Fruit fly (Drosophila melanogaster) whole organism, embryonic: ENCODE results near the gene TBC1d7.

Experiments
- Bdp1 ChIP-seq: fragments of 200-800 bp; sonication (Bioruptor generic); optimal IDR thresholded peaks from 3 replicates; lab custom pipeline; 2016; ENCODE audit warnings: missing biosample characterization, missing genetic modification characterization
- BtbVII ChIP-seq: fragments of 200-800 bp; sonication (Bioruptor generic); optimal IDR thresholded peaks from 3 replicates; lab custom pipeline; 2017; ENCODE audit warnings: missing biosample characterization, mild to moderate bottlenecking, missing genetic modification characterization
- CG10366 ChIP-seq: fragments of 200-800 bp; sonication (Bioruptor generic); IDR thresholded peaks from 2 replicates; pipeline ENCODE4 v1.3.6; 2022; ENCODE audit warnings: missing biosample characterization, missing genetic modification characterization
- CG10565 ChIP-seq: fragments of 200-800 bp; sonication (Bioruptor generic); optimal IDR thresholded peaks from 3 replicates; lab custom pipeline; 2016; ENCODE audit warnings: missing biosample characterization, mild to moderate bottlenecking, missing genetic modification characterization
- CG11398 ChIP-seq: fragments of 200-800 bp; sonication (Bioruptor generic); optimal IDR thresholded peaks from 2 replicates; lab custom pipeline; 2016; ENCODE audit warnings: missing biosample characterization, missing genetic modification characterization
- CG12155 ChIP-seq: fragments of 200-800 bp; sonication (Bioruptor generic); optimal IDR thresholded peaks from 3 replicates; lab custom pipeline; 2016; ENCODE audit warnings: missing biosample characterization, missing genetic modification characterization
- CG12236 ChIP-seq: fragments of 200-800 bp; sonication (Bioruptor generic); optimal IDR thresholded peaks from 2 replicates; lab custom pipeline; 2016; ENCODE audit warnings: missing biosample characterization, missing genetic modification characterization
- CG13424 ChIP-seq: fragments of 200-800 bp; sonication (Bioruptor generic); optimal IDR thresholded peaks from 2 replicates; lab custom pipeline; 2019; ENCODE audit warnings: missing biosample characterization, mild to moderate bottlenecking, missing genetic modification characterization, moderate library complexity
- CG13894 ChIP-seq: fragments of 200-800 bp; sonication (Bioruptor generic); optimal IDR thresholded peaks from 3 replicates; lab custom pipeline; 2018; ENCODE audit warnings: missing biosample characterization, mild to moderate bottlenecking, missing genetic modification characterization, moderate library complexity
- CG14441 ChIP-seq: fragments of 200-800 bp; sonication (Bioruptor generic); IDR thresholded peaks from 2 replicates; pipeline ENCODE4 v1.3.6; 2022; ENCODE audit warnings: missing biosample characterization, missing genetic modification characterization
- CG15073 ChIP-seq: fragments of 200-800 bp; sonication (Bioruptor generic); optimal IDR thresholded peaks from 2 replicates; lab custom pipeline; 2016; ENCODE audit warnings: missing biosample characterization, missing genetic modification characterization
- CG42726 ChIP-seq: fragments of 200-800 bp; sonication (Bioruptor generic); IDR thresholded peaks from 2 replicates; pipeline ENCODE4 v1.3.6; 2022; ENCODE audit warnings: missing biosample characterization, missing genetic modification characterization; ENCODE audit not compliant: partially characterized antibody
- CG4360 ChIP-seq: fragments of 200-800 bp; sonication (Bioruptor generic); IDR thresholded peaks from 2 replicates; pipeline ENCODE4 v1.3.6; 2022; ENCODE audit warnings: missing biosample characterization, missing genetic modification characterization
- CG5180 ChIP-seq: fragments of 200-800 bp; sonication (Bioruptor generic); optimal IDR thresholded peaks from 3 replicates; lab custom pipeline; 2017; ENCODE audit warnings: missing biosample characterization, missing genetic modification characterization, mild to moderate bottlenecking, moderate library complexity, missing genetic modification reagents
- CG6654 ChIP-seq: fragments of 200-800 bp; sonication (Bioruptor generic); optimal IDR thresholded peaks from 2 replicates; lab custom pipeline; 2017; ENCODE audit warnings: missing biosample characterization, mild to moderate bottlenecking, missing genetic modification characterization
- CG7839 ChIP-seq: fragments of 200-800 bp; sonication (Bioruptor generic); optimal IDR thresholded peaks from 3 replicates; lab custom pipeline; 2018; ENCODE audit warnings: missing biosample characterization, mild to moderate bottlenecking, missing genetic modification characterization, moderate library complexity
- CG7963 ChIP-seq: fragments of 200-800 bp; sonication (Bioruptor generic); IDR thresholded peaks from 3 replicates; pipeline ENCODE4 v1.3.6; 2022; ENCODE audit warnings: missing biosample characterization, missing genetic modification characterization; ENCODE audit not compliant: partially characterized antibody
- CHES-1-like ChIP-seq: fragments of 200-800 bp; sonication (Bioruptor generic); optimal IDR thresholded peaks from 2 replicates; lab custom pipeline; 2016; ENCODE audit warnings: missing biosample characterization, missing genetic modification characterization
- CTCF ChIP-seq: fragments of 200-800 bp; sonication (Bioruptor generic); optimal IDR thresholded peaks from 2 replicates; lab custom pipeline; 2017; ENCODE audit warnings: missing biosample characterization, mild to moderate bottlenecking, missing genetic modification characterization, moderate library complexity
- Elba2 ChIP-seq: fragments of 200-800 bp; sonication (Bioruptor generic); optimal IDR thresholded peaks from 3 replicates; lab custom pipeline; 2016; ENCODE audit warnings: missing biosample characterization, missing genetic modification characterization
- Hr3 ChIP-seq: fragments of 200-800 bp; sonication (Bioruptor generic); optimal IDR thresholded peaks from 3 replicates; lab custom pipeline; 2016; ENCODE audit warnings: missing biosample characterization, missing genetic modification characterization
- Lpt ChIP-seq: fragments of >200 bp; optimal IDR thresholded peaks from 2 replicates; lab custom pipeline; 2018; ENCODE audit warnings: missing biosample characterization, missing genetic modification characterization
- Nf-YB ChIP-seq: fragments of 200-800 bp; sonication (Bioruptor generic); optimal IDR thresholded peaks from 3 replicates; lab custom pipeline; 2019; ENCODE audit warnings: missing biosample characterization, mild to moderate bottlenecking, missing genetic modification characterization, moderate library complexity
- Oaz ChIP-seq: fragments of 200-800 bp; sonication (Bioruptor generic); IDR thresholded peaks from 2 replicates; pipeline ENCODE4 v1.3.6; 2022; ENCODE audit warnings: missing biosample characterization, missing genetic modification characterization
- Sry-β ChIP-seq: fragments of 200-800 bp; sonication (Bioruptor generic); optimal IDR thresholded peaks from 2 replicates; lab custom pipeline; 2018; ENCODE audit warnings: missing biosample characterization, mild to moderate bottlenecking, missing genetic modification characterization, moderate library complexity
- TFAM ChIP-seq: fragments of 200-800 bp; sonication (Bioruptor generic); optimal IDR thresholded peaks from 2 replicates; lab custom pipeline; 2017; ENCODE audit warnings: missing biosample characterization, missing genetic modification characterization, inconsistent platforms
- Tbp ChIP-seq: fragments of >200 bp; optimal IDR thresholded peaks from 2 replicates; lab custom pipeline; 2018; ENCODE audit warnings: missing biosample characterization, missing genetic modification characterization
- Trl ChIP-seq, 3 experiments: fragments of >200 bp in 2 of 3; fragments of 200-800 bp in 1 of 3; sonication (Bioruptor generic) in 1 of 3; optimal IDR thresholded peaks; 2 replicates in 1 of 3; 3 replicates in 2 of 3; lab custom pipeline; 2016 to 2017; ENCODE audit warnings: missing biosample characterization in 1 of 3, missing genetic modification characterization in 1 of 3
- aop ChIP-seq: fragments of 200-800 bp; sonication (Bioruptor generic); IDR thresholded peaks from 2 replicates; pipeline ENCODE4 v1.3.6; 2022; ENCODE audit warnings: missing biosample characterization, missing genetic modification characterization
- cg ChIP-seq: fragments of 200-800 bp; sonication (Bioruptor generic); optimal IDR thresholded peaks from 3 replicates; lab custom pipeline; 2019; ENCODE audit warnings: missing biosample characterization, mild to moderate bottlenecking, missing genetic modification characterization, moderate library complexity
- ci ChIP-seq: fragments of 200-800 bp; sonication (Bioruptor generic); IDR thresholded peaks from 3 replicates; pipeline ENCODE4 v1.3.6; 2022; ENCODE audit warnings: missing biosample characterization, missing genetic modification characterization
- danr ChIP-seq: fragments of 200-800 bp; sonication (Bioruptor generic); IDR thresholded peaks from 2 replicates; pipeline ENCODE4 v1.3.6; 2022; ENCODE audit warnings: missing biosample characterization, missing genetic modification characterization
- eve ChIP-seq, 2 experiments: fragments of >200 bp; optimal IDR thresholded peaks; 2 replicates each; lab custom pipeline; 2017; ENCODE audit warnings: missing biosample characterization in 2 of 2, missing genetic modification characterization in 2 of 2
- grau ChIP-seq: fragments of 200-800 bp; optimal IDR thresholded peaks from 3 replicates; lab custom pipeline; 2019; ENCODE audit warnings: missing biosample characterization, mild to moderate bottlenecking, missing genetic modification characterization, moderate library complexity
- gro ChIP-seq: fragments of 200-800 bp; sonication (Bioruptor generic); optimal IDR thresholded peaks from 2 replicates; lab custom pipeline; 2016; ENCODE audit warnings: missing biosample characterization, missing genetic modification characterization
- ham ChIP-seq: fragments of 200-800 bp; sonication (Bioruptor generic); IDR thresholded peaks from 2 replicates; pipeline ENCODE4 v1.3.6; 2022; ENCODE audit warnings: missing biosample characterization, missing genetic modification characterization
- lola ChIP-seq, 3 experiments: fragments of >200 bp in 2 of 3; fragments of 200-800 bp in 1 of 3; sonication (Bioruptor generic) in 1 of 3; optimal IDR thresholded peaks; 2 replicates each; lab custom pipeline; 2017 to 2019; ENCODE audit warnings: missing biosample characterization in 3 of 3, missing genetic modification characterization in 3 of 3, mild to moderate bottlenecking in 1 of 3, moderate library complexity in 1 of 3
- nau ChIP-seq: fragments of 200-800 bp; sonication (Bioruptor generic); optimal IDR thresholded peaks from 3 replicates; lab custom pipeline; 2017; ENCODE audit warnings: missing biosample characterization, mild to moderate bottlenecking, missing genetic modification characterization, missing genetic modification reagents
- org-1 ChIP-seq: fragments of 200-800 bp; sonication (Bioruptor generic); optimal IDR thresholded peaks from 2 replicates; lab custom pipeline; 2017; ENCODE audit warnings: missing biosample characterization, missing genetic modification characterization
- p53 ChIP-seq: fragments of 200-800 bp; sonication (Bioruptor generic); optimal IDR thresholded peaks from 2 replicates; lab custom pipeline; 2016; ENCODE audit warnings: missing biosample characterization, missing genetic modification characterization
- pros ChIP-seq: fragments of 200-800 bp; sonication (Bioruptor generic); optimal IDR thresholded peaks from 3 replicates; lab custom pipeline; 2019; ENCODE audit warnings: missing biosample characterization, mild to moderate bottlenecking, missing genetic modification characterization, moderate library complexity
- pum ChIP-seq: fragments of 200-800 bp; sonication (Bioruptor generic); optimal IDR thresholded peaks from 2 replicates; lab custom pipeline; 2016; ENCODE audit warnings: missing biosample characterization, missing genetic modification characterization
- ranshi ChIP-seq: fragments of 200-800 bp; sonication (Bioruptor generic); IDR thresholded peaks from 2 replicates; pipeline ENCODE4 v1.3.6; 2022; ENCODE audit warnings: missing biosample characterization, missing genetic modification characterization
- sisA ChIP-seq: fragments of 200-800 bp; sonication (Bioruptor generic); IDR thresholded peaks from 2 replicates; pipeline ENCODE4 v1.3.6; 2022; ENCODE audit warnings: missing biosample characterization, missing genetic modification characterization
- slou ChIP-seq: fragments of 200-800 bp; sonication (Bioruptor generic); optimal IDR thresholded peaks from 3 replicates; lab custom pipeline; 2016; ENCODE audit warnings: missing biosample characterization, missing genetic modification characterization
- sqz ChIP-seq: fragments of 200-800 bp; sonication (Bioruptor generic); optimal IDR thresholded peaks from 3 replicates; lab custom pipeline; 2018; ENCODE audit warnings: missing biosample characterization, mild to moderate bottlenecking, missing genetic modification characterization
- stc ChIP-seq: fragments of 200-800 bp; sonication (Bioruptor generic); IDR thresholded peaks from 2 replicates; pipeline ENCODE4 v1.3.6; 2022; ENCODE audit warnings: missing biosample characterization, missing genetic modification characterization
- tll ChIP-seq, 2 experiments: fragments of 200-800 bp in 1 of 2; fragments of >200 bp in 1 of 2; sonication (Bioruptor generic) in 1 of 2; optimal IDR thresholded peaks; 2 replicates each; lab custom pipeline; 2017 to 2019; ENCODE audit warnings: missing biosample characterization in 2 of 2, missing genetic modification characterization in 2 of 2, mild to moderate bottlenecking in 1 of 2, moderate library complexity in 1 of 2
- unpg ChIP-seq: fragments of 200-800 bp; sonication (Bioruptor generic); optimal IDR thresholded peaks from 3 replicates; lab custom pipeline; 2018; ENCODE audit warnings: missing biosample characterization, mild to moderate bottlenecking, missing genetic modification characterization, moderate library complexity

Gene TBC1d7

dm6 chr3R:24163556-24164022 is 2.1 kb downstream of the TBC1d7 start, which contains the start of gene Apc2 (continued):
- TF ChIP-seq grau (tag; lab: Kevin White, UChicago), result peak; percentile 71

DNA sequence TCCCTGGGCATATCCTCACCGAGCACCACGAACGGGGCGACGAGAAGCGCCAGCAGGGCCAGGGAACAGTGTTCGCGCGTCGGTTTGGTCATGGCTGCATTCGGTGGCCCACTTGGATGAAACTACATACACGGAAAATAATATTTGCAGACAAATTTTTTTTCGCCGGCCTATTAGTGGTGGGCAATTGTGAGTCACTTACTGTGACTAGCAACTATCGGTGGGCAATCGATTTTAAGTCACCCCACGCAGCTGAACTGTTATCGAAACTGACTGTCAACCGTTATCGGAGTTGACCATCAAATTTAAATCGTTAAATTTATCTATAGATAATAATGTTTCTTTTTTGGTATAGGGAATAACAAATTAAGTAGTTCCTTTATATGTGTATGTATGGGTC is 7.8 kb downstream of the TBC1d7 start, which contains the start of gene CG5510:
CG5510 (minus strand) TSS at position 201 of the 400 bp plus-strand sequence.
- no peak for TF ChIP-seq aop
- no peak for TF ChIP-seq BtbVII (GFP tag; lab: Kevin White, UChicago)
- peak; percentile 86 for TF ChIP-seq gro (GFP tag; lab: Kevin White, UChicago)
- peak in 1 of 3 experiments; percentile 8 for TF ChIP-seq lola (GFP tag; optimal IDR thresholded peaks at IDR 0.05; lab: Kevin White, UChicago)
- no peak for TF ChIP-seq eve (GFP tag; optimal IDR thresholded peaks at IDR 0.05; lab: Kevin White, UChicago)
- TF ChIP-seq CG42726 (GFP tag; lab: Robert Waterston, UW), result peak; percentile 96
- TF ChIP-seq tll (GFP tag; optimal IDR thresholded peaks at IDR 0.05; lab: Kevin White, UChicago), result no peak
- no peak for TF ChIP-seq CTCF
- peak; percentile 55; the same call in 1 of the 2 replicates for TF ChIP-seq ranshi (GFP tag; lab: Robert Waterston, UW)
- no peak for TF ChIP-seq Lpt (GFP tag; lab: Kevin White, UChicago)
- TF ChIP-seq CG12236 (GFP tag; lab: Kevin White, UChicago), result no peak
- no peak for TF ChIP-seq unpg (GFP tag; lab: Kevin White, UChicago)
- TF ChIP-seq TFAM (GFP tag; lab: Kevin White, UChicago), result no peak
- TF ChIP-seq sisA (GFP tag; lab: Robert Waterston, UW), result peak; percentile 59
- peak; percentile 70 for TF ChIP-seq CHES-1-like
- TF ChIP-seq Bdp1 (GFP tag; lab: Kevin White, UChicago), result peak; percentile 12
- no peak for TF ChIP-seq danr (GFP tag; lab: Robert Waterston, UW)
- 0 out of 2 replicates have a peak, but pooled peaks have one; percentile 10 for TF ChIP-seq CG14441 (GFP tag; lab: Robert Waterston, UW)
- peak; percentile 33 for TF ChIP-seq Elba2 (GFP tag; lab: Kevin White, UChicago)
- peak; percentile 12 for TF ChIP-seq Nf-YB (GFP tag; lab: Kevin White, UChicago)
- no peak for TF ChIP-seq CG4360 (GFP tag; lab: Robert Waterston, UW)
- no peak for TF ChIP-seq pros
- no peak for TF ChIP-seq CG15073 (GFP tag; lab: Kevin White, UChicago)
- TF ChIP-seq org-1 (GFP tag; lab: Kevin White, UChicago), result no peak
- no peak for TF ChIP-seq Tbp (GFP tag; lab: Kevin White, UChicago)
- TF ChIP-seq CG7963, result peak; percentile 98
- TF ChIP-seq pum, result peak; percentile 52
- TF ChIP-seq cg (GFP tag; lab: Kevin White, UChicago), result no peak
- peak; percentile 39 for TF ChIP-seq CG13424
- TF ChIP-seq CG5180, result no peak
- peak; percentile 47 for TF ChIP-seq Hr3 (GFP tag; lab: Kevin White, UChicago)
- TF ChIP-seq stc (GFP tag; lab: Robert Waterston, UW), result no peak; the same call in 1 of the 2 replicates
- no peak for TF ChIP-seq CG7839 (tag; lab: Kevin White, UChicago)
- TF ChIP-seq slou (GFP tag; lab: Kevin White, UChicago), result no peak
- peak; percentile 62 for TF ChIP-seq CG13894 (tag; lab: Kevin White, UChicago)
- no peak for TF ChIP-seq CG6654 (GFP tag; lab: Kevin White, UChicago)
- no peak for TF ChIP-seq nau (GFP tag; lab: Kevin White, UChicago)
- no peak for TF ChIP-seq CG10366
- TF ChIP-seq sqz, result no peak
- TF ChIP-seq ham (GFP tag; lab: Robert Waterston, UW), result no peak
- peak; percentile 29 for TF ChIP-seq Sry-β (GFP tag; lab: Kevin White, UChicago)
- peak; percentile 28 for TF ChIP-seq CG12155
- no peak for TF ChIP-seq Trl (optimal IDR thresholded peaks at IDR 0.05; lab: Kevin White, UChicago)
- TF ChIP-seq Trl (GFP tag; optimal IDR thresholded peaks at IDR 0.05; lab: Kevin White, UChicago), result peak; percentile 40
- TF ChIP-seq p53 (GFP tag; lab: Kevin White, UChicago), result peak; percentile 23
- no peak for TF ChIP-seq CG11398
- TF ChIP-seq ci, result peak; percentile 71; the same call in 2 of the 3 replicates
- no peak for TF ChIP-seq CG10565 (GFP tag; lab: Kevin White, UChicago)
- no peak for TF ChIP-seq Oaz (GFP tag; lab: Robert Waterston, UW)
